Fruit fly (Drosophila melanogaster): Measurements from ENCODE around the gene mRNA-cap.

mRNA-cap gene

DNA sequence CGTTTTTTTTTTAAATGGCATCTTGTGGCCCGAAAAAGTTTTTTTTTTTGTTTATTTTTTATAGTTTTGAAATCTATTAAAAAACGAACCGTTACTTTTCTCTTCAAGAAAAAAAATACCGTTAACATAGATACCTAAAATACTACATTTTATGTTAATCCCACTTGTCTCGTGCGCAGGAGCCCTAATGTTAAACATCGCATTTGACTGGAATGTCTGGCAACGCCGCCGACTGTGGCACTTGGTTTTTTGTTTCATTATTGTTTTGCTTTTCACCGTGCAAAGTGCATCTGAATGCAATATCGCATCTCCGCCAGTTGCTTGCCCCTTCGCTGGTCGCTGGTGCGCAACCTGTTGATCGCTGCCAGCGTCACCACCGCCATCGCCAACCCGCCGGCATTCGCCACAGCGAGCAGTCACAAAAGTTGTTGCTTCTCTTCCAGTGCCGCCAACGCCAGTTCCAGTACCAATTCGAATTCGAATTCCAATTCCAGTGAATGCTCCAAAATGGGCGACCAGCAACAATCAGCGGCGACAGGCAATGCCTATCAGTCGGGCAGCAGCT, 42.6 kb downstream of the mRNA-cap start, which contains the start of gene CG11590 (continued):
- no peak for TF ChIP-seq CG2712 (tag; optimal IDR thresholded peaks at IDR 0.05)
- no peak for TF ChIP-seq CG9609 (GFP tag; optimal IDR thresholded peaks at IDR 0.05)
- TF ChIP-seq E2f1 (GFP tag; IDR thresholded peaks at IDR 0.05) = no peak
- TF ChIP-seq HLH3B (GFP tag; IDR thresholded peaks at IDR 0.05) = no peak
- TF ChIP-seq CG6813 (GFP tag; optimal IDR thresholded peaks at IDR 0.05) = no peak
- no peak for TF ChIP-seq Hmr (GFP tag; optimal IDR thresholded peaks at IDR 0.05)
- no peak for TF ChIP-seq Tbp (GFP tag; optimal IDR thresholded peaks at IDR 0.05)
- TF ChIP-seq unc-4 (GFP tag; IDR thresholded peaks at IDR 0.05; ENCODE audit: partially characterized antibody) = peak; percentile 28; the same call in 1 of the 2 replicates
- no peak for TF ChIP-seq oc (tag; optimal IDR thresholded peaks at IDR 0.05)
- TF ChIP-seq Deaf1 (tag; optimal IDR thresholded peaks at IDR 0.05) = no peak
- no peak for TF ChIP-seq Ets97D (GFP tag; optimal IDR thresholded peaks at IDR 0.05)
- no peak for TF ChIP-seq prd (optimal IDR thresholded peaks at IDR 0.05)
- no peak for TF ChIP-seq prd (GFP tag; IDR thresholded peaks at IDR 0.05)
- no peak for TF ChIP-seq Poxn (GFP tag; IDR thresholded peaks at IDR 0.05)
- TF ChIP-seq NC2α (GFP tag; optimal IDR thresholded peaks at IDR 0.05) = no peak
- no peak for TF ChIP-seq hkb (optimal IDR thresholded peaks at IDR 0.05)
- no peak for TF ChIP-seq hkb (GFP tag; IDR thresholded peaks at IDR 0.05)
- no peak for TF ChIP-seq Vsx1 (GFP tag; optimal IDR thresholded peaks at IDR 0.05)
- no peak for TF ChIP-seq CG8281 (tag; optimal IDR thresholded peaks at IDR 0.05)
- no peak for TF ChIP-seq CG6791 (GFP tag; IDR thresholded peaks at IDR 0.05; ENCODE audit: partially characterized antibody)
- TF ChIP-seq HLH54F (GFP tag; optimal IDR thresholded peaks at IDR 0.05) = no peak
- TF ChIP-seq Usf (GFP tag; optimal IDR thresholded peaks at IDR 0.05) = no peak
- TF ChIP-seq Kr (GFP tag; optimal IDR thresholded peaks at IDR 0.05) = no peak
- no peak for TF ChIP-seq CG2129 (GFP tag; IDR thresholded peaks at IDR 0.05; ENCODE audit: partially characterized antibody)
- no peak for TF ChIP-seq Bgb (GFP tag; IDR thresholded peaks at IDR 0.05; ENCODE audit: partially characterized antibody)
- TF ChIP-seq Dip2 (GFP tag; IDR thresholded peaks at IDR 0.05) = no peak
- peak in 1 of 2 experiments; percentile 79 for TF ChIP-seq insv (GFP tag; optimal IDR thresholded peaks at IDR 0.05)
- peak; percentile 42 for TF ChIP-seq stwl (tag; optimal IDR thresholded peaks at IDR 0.05)
- no peak for TF ChIP-seq ci (GFP tag; IDR thresholded peaks at IDR 0.05)
- no peak for TF ChIP-seq zfh1 (GFP tag; IDR thresholded peaks at IDR 0.05)
- TF ChIP-seq Neu2 (GFP tag; optimal IDR thresholded peaks at IDR 0.05; ENCODE audit: borderline replicate concordance) = no peak
- TF ChIP-seq scrt (GFP tag; optimal IDR thresholded peaks at IDR 0.05) = no peak
- TF ChIP-seq ase (GFP tag; IDR thresholded peaks at IDR 0.05) = no peak
- no peak for TF ChIP-seq onecut (GFP tag; IDR thresholded peaks at IDR 0.05)
- TF ChIP-seq Hsf (GFP tag; optimal IDR thresholded peaks at IDR 0.05) = no peak
- no peak for TF ChIP-seq Max (GFP tag; optimal IDR thresholded peaks at IDR 0.05)
- TF ChIP-seq CG9215 (GFP tag; IDR thresholded peaks at IDR 0.05) = no peak
- TF ChIP-seq Dp (GFP tag; optimal IDR thresholded peaks at IDR 0.05) = peak; percentile 40
- no peak for TF ChIP-seq CG15073 (GFP tag; optimal IDR thresholded peaks at IDR 0.05)
- TF ChIP-seq grn (GFP tag; optimal IDR thresholded peaks at IDR 0.05) = no peak
- no peak for TF ChIP-seq B-H2 (GFP tag; optimal IDR thresholded peaks at IDR 0.05)
- TF ChIP-seq dmrt99B (tag; optimal IDR thresholded peaks at IDR 0.05) = no peak
- TF ChIP-seq HLHmδ (GFP tag; optimal IDR thresholded peaks at IDR 0.05) = no peak
- peak; percentile 84 for TF ChIP-seq MBD-R2 (GFP tag; IDR thresholded peaks at IDR 0.05)
- no peak for TF ChIP-seq CG10321 (GFP tag; IDR thresholded peaks at IDR 0.05)
- TF ChIP-seq Oaz (GFP tag; IDR thresholded peaks at IDR 0.05) = no peak
- peak; percentile 6 for TF ChIP-seq kah (GFP tag; optimal IDR thresholded peaks at IDR 0.05)
- no peak for TF ChIP-seq dysf (GFP tag; IDR thresholded peaks at IDR 0.05)
- peak; percentile 94 for TF ChIP-seq CG15514 (GFP tag; optimal IDR thresholded peaks at IDR 0.05)
- no peak for TF ChIP-seq CG12659 (GFP tag; optimal IDR thresholded peaks at IDR 0.05)
- TF ChIP-seq Ptx1 (GFP tag; IDR thresholded peaks at IDR 0.05) = no peak
- TF ChIP-seq sim (GFP tag; IDR thresholded peaks at IDR 0.05) = no peak
